Worm (Caenorhabditis elegans) whole organism, mixed stage, embryonic: ENCODE results near the gene srh-62.

ENCODE experiments used
- M03D4.4 ChIP-seq: sonication (generic microtip); optimal IDR thresholded peaks from 2 replicates; lab custom pipeline; 2017; ENCODE audit warnings: mild to moderate bottlenecking, missing genetic modification characterization, missing compliant biosample characterization
- bed-3 ChIP-seq: fragments of 200-800 bp; sonication (Bioruptor generic); optimal IDR thresholded peaks from 3 replicates; lab custom pipeline; 2018; ENCODE audit warnings: mild to moderate bottlenecking, missing genetic modification characterization, moderate library complexity, missing compliant biosample characterization
- blmp-1 ChIP-seq: fragments of 150-350 bp; optimal IDR thresholded peaks from 2 replicates; lab custom pipeline; 2014; ENCODE audit warnings: missing biosample characterization, missing genetic modification characterization
- ceh-39 ChIP-seq: fragments of 150-350 bp; optimal IDR thresholded peaks from 2 replicates; lab custom pipeline; 2014; ENCODE audit warnings: missing biosample characterization, missing genetic modification characterization
- ceh-43 ChIP-seq: fragments of 200-800 bp; sonication (Bioruptor generic); optimal IDR thresholded peaks from 2 replicates; lab custom pipeline; 2018; ENCODE audit warnings: mild to moderate bottlenecking, missing genetic modification characterization, moderate library complexity, missing compliant biosample characterization
- ces-1 ChIP-seq: fragments of 150-350 bp; optimal IDR thresholded peaks from 2 replicates; lab custom pipeline; 2014; ENCODE audit warnings: missing biosample characterization, missing genetic modification reagents, missing genetic modification characterization
- cnd-1 ChIP-seq: fragments of 200-800 bp; sonication (Bioruptor generic); optimal IDR thresholded peaks from 2 replicates; lab custom pipeline; 2018; ENCODE audit warnings: mild to moderate bottlenecking, missing genetic modification characterization, missing compliant biosample characterization
- drap-1 ChIP-seq: fragments of 200-800 bp; sonication (Bioruptor generic); optimal IDR thresholded peaks from 3 replicates; lab custom pipeline; 2018; ENCODE audit warnings: mild to moderate bottlenecking, missing genetic modification characterization, missing compliant biosample characterization
- elt-1 ChIP-seq: sonication (generic microtip); optimal IDR thresholded peaks from 2 replicates; lab custom pipeline; 2017; ENCODE audit warnings: missing genetic modification characterization, mild to moderate bottlenecking, missing compliant biosample characterization, antibody characterized with exemption, moderate library complexity, borderline replicate concordance; ENCODE audit not compliant: insufficient read depth
- elt-3 ChIP-seq: fragments of 150-350 bp; optimal IDR thresholded peaks from 2 replicates; lab custom pipeline; 2014; ENCODE audit warnings: missing biosample characterization, missing genetic modification characterization
- flh-1 ChIP-seq: fragments of 200-800 bp; sonication (Bioruptor generic); optimal IDR thresholded peaks from 2 replicates; lab custom pipeline; 2018; ENCODE audit warnings: mild to moderate bottlenecking, missing genetic modification characterization, moderate library complexity, missing compliant biosample characterization
- ham-2 ChIP-seq: fragments of 200-800 bp; sonication (Bioruptor generic); optimal IDR thresholded peaks from 2 replicates; lab custom pipeline; 2018; ENCODE audit warnings: mild to moderate bottlenecking, missing genetic modification characterization, missing compliant biosample characterization
- hlh-1 ChIP-seq: fragments of 150-350 bp; optimal IDR thresholded peaks from 2 replicates; lab custom pipeline; 2014; ENCODE audit warnings: missing biosample characterization, missing genetic modification reagents, missing genetic modification characterization
- lin-13 ChIP-seq: fragments of 150-350 bp; optimal IDR thresholded peaks from 2 replicates; lab custom pipeline; 2014; ENCODE audit warnings: missing biosample characterization, missing genetic modification characterization
- lin-32 ChIP-seq: fragments of 200-800 bp; sonication (Bioruptor generic); optimal IDR thresholded peaks from 2 replicates; lab custom pipeline; 2018; ENCODE audit warnings: mild to moderate bottlenecking, missing genetic modification characterization, missing compliant biosample characterization
- lsy-2 ChIP-seq: fragments of 150-350 bp; optimal IDR thresholded peaks from 2 replicates; lab custom pipeline; 2014; ENCODE audit warnings: missing biosample characterization, missing genetic modification characterization
- mab-5 ChIP-seq: fragments of 150-350 bp; optimal IDR thresholded peaks from 2 replicates; lab custom pipeline; 2014; ENCODE audit warnings: missing biosample characterization, missing genetic modification characterization
- mep-1 ChIP-seq: fragments of 150-350 bp; optimal IDR thresholded peaks from 2 replicates; lab custom pipeline; 2017; ENCODE audit warnings: missing biosample characterization, missing genetic modification reagents, missing genetic modification characterization, inconsistent platforms
- nhr-12 ChIP-seq: fragments of 150-350 bp; optimal IDR thresholded peaks from 2 replicates; lab custom pipeline; 2014; ENCODE audit warnings: missing biosample characterization, missing genetic modification characterization
- nhr-2 ChIP-seq: fragments of 150-350 bp; optimal IDR thresholded peaks from 2 replicates; lab custom pipeline; 2014; ENCODE audit warnings: missing biosample characterization, missing genetic modification characterization
- nhr-237 ChIP-seq: fragments of 150-350 bp; optimal IDR thresholded peaks from 2 replicates; lab custom pipeline; 2014; ENCODE audit warnings: missing biosample characterization, missing genetic modification characterization
- nhr-28 ChIP-seq: fragments of 150-350 bp; optimal IDR thresholded peaks from 2 replicates; lab custom pipeline; 2014; ENCODE audit warnings: missing biosample characterization, missing genetic modification characterization
- nhr-76 ChIP-seq: sonication (generic microtip); optimal IDR thresholded peaks from 2 replicates; lab custom pipeline; 2017; ENCODE audit warnings: missing biosample characterization, missing genetic modification characterization
- sem-2 ChIP-seq: fragments of 200-800 bp; sonication (Bioruptor generic); optimal IDR thresholded peaks from 2 replicates; lab custom pipeline; 2018; ENCODE audit warnings: mild to moderate bottlenecking, missing genetic modification characterization, missing compliant biosample characterization
- sptf-1 ChIP-seq: sonication (generic microtip); optimal IDR thresholded peaks from 2 replicates; lab custom pipeline; 2017; ENCODE audit warnings: mild to moderate bottlenecking, missing genetic modification characterization, moderate library complexity, missing compliant biosample characterization
- tbx-8 ChIP-seq: fragments of 200-800 bp; sonication (Bioruptor generic); optimal IDR thresholded peaks from 2 replicates; lab custom pipeline; 2018; ENCODE audit warnings: mild to moderate bottlenecking, missing genetic modification characterization, moderate library complexity, missing compliant biosample characterization
- unc-120 ChIP-seq: sonication (generic microtip); optimal IDR thresholded peaks from 2 replicates; lab custom pipeline; 2017; ENCODE audit warnings: missing genetic modification characterization, missing compliant biosample characterization; ENCODE audit not compliant: poor library complexity, severe bottlenecking
- unc-62 ChIP-seq: fragments of 150-350 bp; optimal IDR thresholded peaks from 2 replicates; lab custom pipeline; 2014; ENCODE audit warnings: missing biosample characterization, missing genetic modification reagents, missing genetic modification characterization
- ztf-11 ChIP-seq: fragments of 150-350 bp; optimal IDR thresholded peaks from 2 replicates; lab custom pipeline; 2014; ENCODE audit warnings: missing biosample characterization, missing genetic modification characterization

Gene srh-62

ce11 chrV:446988-447387 is 44.1 kb upstream of the srh-62 start:
- TF ChIP-seq bed-3 (no peak), flh-1 (GFP tag; lab: Kevin White, UChicago) (no peak), sem-2 (GFP tag; lab: Kevin White, UChicago) (no peak), M03D4.4 (tag; lab: Kevin White, UChicago) (no peak), nhr-237 (no peak), ztf-11 (tag; lab: Kevin White, UChicago) (no peak), ceh-43 (GFP tag; lab: Kevin White, UChicago) (no peak), tbx-8 (GFP tag; lab: Kevin White, UChicago) (no peak), unc-120 (tag; lab: Kevin White, UChicago) (no peak), blmp-1 (tag; lab: Kevin White, UChicago) (no peak), lsy-2 (tag; lab: Kevin White, UChicago) (no peak), elt-3 (tag; lab: Kevin White, UChicago) (no peak), ham-2 (no peak), sptf-1 (tag; lab: Kevin White, UChicago) (no peak), lin-32 (no peak), ceh-39 (tag; lab: Kevin White, UChicago) (no peak)

- TF ChIP-seq flh-1 (GFP tag; lab: Kevin White, UChicago): no peak
- no peak for TF ChIP-seq elt-1 (tag; lab: Kevin White, UChicago)
- TF ChIP-seq, all 35 proteins: peak for 0
Measured at ce11 chrV:446574-446973, 43.6 kb upstream of the srh-62 start, which contains the start of gene srh-34. srh-34 (minus strand) TSS chrV:446674.

- TF ChIP-seq nhr-2 (tag; lab: Kevin White, UChicago) (no peak), mab-5 (tag; lab: Kevin White, UChicago) (no peak), cnd-1 (tag; lab: Kevin White, UChicago) (no peak), flh-1 (GFP tag; lab: Kevin White, UChicago) (no peak), unc-62 (GFP tag; lab: Kevin White, UChicago) (no peak)
Measured at ce11 chrV:443193-443592, 40.3 kb upstream of the srh-62 start, which contains the start of gene srh-33. srh-33 (minus strand) TSS chrV:443293.

ce11 chrV:440923-441322 is 38.0 kb upstream of the srh-62 start, which contains the start of gene B0554.7:
B0554.7 (minus strand) TSS chrV:441023.
- TF ChIP-seq mab-5 (tag; lab: Kevin White, UChicago): no peak
- TF ChIP-seq ztf-11 (tag; lab: Kevin White, UChicago): no peak
- no peak for TF ChIP-seq nhr-12 (tag; lab: Kevin White, UChicago)
- no peak for TF ChIP-seq ham-2
- no peak for TF ChIP-seq cnd-1 (tag; lab: Kevin White, UChicago)
- no peak for TF ChIP-seq ceh-43 (GFP tag; lab: Kevin White, UChicago)

ce11 chrV:439183-439749 is 36.3 kb upstream of the srh-62 start:
- TF ChIP-seq ham-2 (no peak), mab-5 (tag; lab: Kevin White, UChicago) (no peak), sem-2 (GFP tag; lab: Kevin White, UChicago) (no peak), elt-3 (tag; lab: Kevin White, UChicago) (no peak), ces-1 (GFP tag; lab: Kevin White, UChicago) (no peak), drap-1 (no peak), nhr-76 (tag; lab: Kevin White, UChicago) (no peak), sptf-1 (tag; lab: Kevin White, UChicago) (no peak), unc-120 (tag; lab: Kevin White, UChicago) (no peak), mep-1 (tag; lab: Kevin White, UChicago) (no peak), nhr-12 (tag; lab: Kevin White, UChicago) (no peak), M03D4.4 (tag; lab: Kevin White, UChicago) (no peak), hlh-1 (tag; lab: Kevin White, UChicago) (no peak), nhr-28 (no peak), lin-13 (tag; lab: Kevin White, UChicago) (no peak)
